Worm (Caenorhabditis elegans) whole organism, young adult: ENCODE measurements around the gene fbxa-112.

Experiments
- K11D2.4 ChIP-seq: fragments of 200-800 bp; sonication (Bioruptor generic); IDR thresholded peaks from 2 replicates; pipeline ENCODE4 v1.3.6; 2022; ENCODE audit warnings: missing genetic modification reagents, missing genetic modification characterization, missing compliant biosample characterization
- ZK185.1 ChIP-seq: sonication (generic microtip); optimal IDR thresholded peaks from 2 replicates; lab custom pipeline; 2016; ENCODE audit warnings: mild to moderate bottlenecking, missing genetic modification characterization, missing compliant biosample characterization; ENCODE audit not compliant: poor library complexity, severe bottlenecking
- athp-1 ChIP-seq: sonication (generic microtip); optimal IDR thresholded peaks from 2 replicates; lab custom pipeline; 2017; ENCODE audit warnings: mild to moderate bottlenecking, missing genetic modification characterization, missing compliant biosample characterization
- ccch-3 ChIP-seq: fragments of 200-800 bp; sonication (Bioruptor generic); optimal IDR thresholded peaks from 2 replicates; lab custom pipeline; 2018; ENCODE audit warnings: mild to moderate bottlenecking, missing genetic modification characterization, missing compliant biosample characterization
- ceh-40 ChIP-seq: fragments of 200-800 bp; sonication (Bioruptor generic); IDR thresholded peaks from 2 replicates; pipeline ENCODE4 v1.3.6; 2022; ENCODE audit warnings: missing genetic modification characterization, missing compliant biosample characterization
- ceh-58 ChIP-seq: fragments of 200-800 bp; sonication (Bioruptor generic); IDR thresholded peaks from 2 replicates; pipeline ENCODE4 v1.3.6; 2022; ENCODE audit warnings: missing genetic modification characterization, missing compliant biosample characterization
- die-1 ChIP-seq: sonication (generic microtip); optimal IDR thresholded peaks from 2 replicates; lab custom pipeline; 2016; ENCODE audit warnings: missing genotype, mild to moderate bottlenecking, missing genetic modification characterization, missing compliant biosample characterization
- egl-18 ChIP-seq: fragments of 200-800 bp; sonication (Bioruptor generic); IDR thresholded peaks from 2 replicates; pipeline ENCODE4 v1.3.6; 2022; ENCODE audit warnings: missing genetic modification reagents, missing genetic modification characterization, missing compliant biosample characterization
- egl-44 ChIP-seq: fragments of 200-800 bp; sonication (Bioruptor generic); IDR thresholded peaks from 2 replicates; pipeline ENCODE4 v1.3.6; 2022; ENCODE audit warnings: missing genetic modification reagents, missing genetic modification characterization, missing compliant biosample characterization
- hlh-12 ChIP-seq: sonication (generic microtip); optimal IDR thresholded peaks from 2 replicates; lab custom pipeline; 2016; ENCODE audit warnings: missing genetic modification characterization, missing compliant biosample characterization
- lir-1 ChIP-seq: fragments of 200-800 bp; sonication (Bioruptor generic); conservative IDR thresholded peaks from 2 replicates; pipeline ENCODE4 v1.3.6; 2022; ENCODE audit warnings: missing genetic modification reagents, missing genetic modification characterization, missing compliant biosample characterization
- lsy-27 ChIP-seq: sonication (generic microtip); optimal IDR thresholded peaks from 2 replicates; lab custom pipeline; 2017; ENCODE audit warnings: missing genetic modification characterization, mild to moderate bottlenecking, missing compliant biosample characterization, antibody characterized with exemption, missing genotype, borderline replicate concordance; ENCODE audit not compliant: insufficient read depth
- mel-28 ChIP-seq: sonication (generic microtip); optimal IDR thresholded peaks from 2 replicates; lab custom pipeline; 2016; ENCODE audit warnings: borderline replicate concordance, mild to moderate bottlenecking, missing genetic modification characterization, missing compliant biosample characterization
- nfyb-1 ChIP-seq: fragments of 200-800 bp; sonication (Bioruptor generic); IDR thresholded peaks from 2 replicates; pipeline ENCODE4 v1.3.6; 2022; ENCODE audit warnings: missing genetic modification reagents, missing genetic modification characterization, missing compliant biosample characterization
- pha-4 ChIP-seq: fragments of 150-350 bp; sonication (generic microtip); optimal IDR thresholded peaks from 2 replicates; lab custom pipeline; 2014; ENCODE audit warnings: missing biosample characterization, missing genetic modification reagents, missing genetic modification characterization
- somi-1 ChIP-seq: fragments of 200-800 bp; sonication (Bioruptor generic); optimal IDR thresholded peaks from 2 replicates; lab custom pipeline; 2018; ENCODE audit warnings: mild to moderate bottlenecking, missing genetic modification characterization, missing compliant biosample characterization
- zfh-2 ChIP-seq: fragments of 200-800 bp; sonication (Bioruptor generic); conservative IDR thresholded peaks from 2 replicates; pipeline ENCODE4 v1.3.6; 2022; ENCODE audit warnings: missing genetic modification reagents, missing genetic modification characterization, missing compliant biosample characterization
- ztf-18 ChIP-seq: sonication (generic microtip); optimal IDR thresholded peaks from 2 replicates; lab custom pipeline; 2016; ENCODE audit warnings: missing genotype, mild to moderate bottlenecking, missing genetic modification characterization, missing compliant biosample characterization
- ztf-22 ChIP-seq: fragments of 200-800 bp; sonication (Bioruptor generic); optimal IDR thresholded peaks from 2 replicates; lab custom pipeline; 2018; ENCODE audit warnings: mild to moderate bottlenecking, missing genetic modification characterization, moderate library complexity, missing compliant biosample characterization
- ztf-26 ChIP-seq: sonication (generic microtip); optimal IDR thresholded peaks from 2 replicates; lab custom pipeline; 2017; ENCODE audit warnings: missing genetic modification characterization, missing compliant biosample characterization
- ztf-3 ChIP-seq: fragments of 200-800 bp; sonication (Bioruptor generic); optimal IDR thresholded peaks from 2 replicates; lab custom pipeline; 2018; ENCODE audit warnings: mild to moderate bottlenecking, missing genetic modification characterization, missing compliant biosample characterization

fbxa-112 gene

DNA sequence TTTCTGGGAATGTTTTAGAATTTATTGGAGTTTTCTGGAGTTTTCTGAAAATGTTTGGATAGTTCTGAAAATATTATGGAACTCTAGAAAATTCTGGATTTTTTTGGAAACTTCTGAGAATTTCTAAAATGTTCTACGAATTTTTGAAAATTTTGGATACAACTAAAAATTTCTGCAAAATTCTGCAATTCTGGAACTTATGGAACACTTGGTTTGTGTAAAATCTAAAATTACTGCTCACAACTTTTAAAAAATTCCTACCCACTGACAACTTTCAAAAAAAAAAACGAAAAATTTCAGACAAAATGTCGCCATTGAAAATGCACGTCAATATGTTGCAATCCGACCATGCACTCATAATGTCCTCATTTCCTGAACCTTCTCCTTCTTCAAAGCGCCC is 43.3 kb downstream of the fbxa-112 start, which contains the start of gene nhr-262 (continued):
- TF ChIP-seq egl-44 (GFP tag; lab: Robert Waterston, UW) = no peak
- no peak for TF ChIP-seq pha-4 (tag; lab: Kevin White, UChicago)

DNA sequence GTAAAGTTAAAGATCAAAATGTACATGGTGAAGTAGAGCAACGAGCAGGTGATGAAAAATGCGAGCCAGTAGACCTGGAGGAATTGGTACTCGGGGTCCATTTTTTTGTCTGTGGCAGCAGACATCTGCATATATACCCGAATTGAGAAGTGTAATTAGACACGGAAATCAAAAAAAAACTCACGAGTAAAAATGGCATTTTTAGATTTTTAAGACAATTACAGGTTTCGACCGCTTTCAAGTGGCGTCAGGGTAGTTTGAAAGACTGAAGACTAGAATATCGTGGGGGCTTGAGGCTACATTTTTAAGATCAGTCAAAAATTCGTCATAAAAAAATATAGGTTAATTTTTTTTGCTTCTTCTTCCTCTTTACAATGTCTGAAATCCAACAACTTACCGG is 45.2 kb downstream of the fbxa-112 start, which contains the start of gene srd-68:
srd-68 (minus strand) TSS at position 101 of the 400 bp plus-strand sequence.
- TF ChIP-seq ceh-40 (no peak), somi-1 (no peak), ccch-3 (GFP tag; lab: Kevin White, UChicago) (no peak), ztf-26 (no peak), die-1 (tag; lab: Kevin White, UChicago) (no peak), hlh-12 (no peak), K11D2.4 (GFP tag; lab: Robert Waterston, UW) (no peak), ztf-3 (GFP tag; lab: Kevin White, UChicago) (no peak), nfyb-1 (GFP tag; lab: Robert Waterston, UW) (no peak), mel-28 (no peak), zfh-2 (no peak), lir-1 (no peak), athp-1 (no peak), lsy-27 (no peak), ztf-22 (GFP tag; lab: Kevin White, UChicago) (no peak), ztf-18 (tag; lab: Kevin White, UChicago) (no peak), ceh-58 (GFP tag; lab: Robert Waterston, UW) (no peak)

DNA sequence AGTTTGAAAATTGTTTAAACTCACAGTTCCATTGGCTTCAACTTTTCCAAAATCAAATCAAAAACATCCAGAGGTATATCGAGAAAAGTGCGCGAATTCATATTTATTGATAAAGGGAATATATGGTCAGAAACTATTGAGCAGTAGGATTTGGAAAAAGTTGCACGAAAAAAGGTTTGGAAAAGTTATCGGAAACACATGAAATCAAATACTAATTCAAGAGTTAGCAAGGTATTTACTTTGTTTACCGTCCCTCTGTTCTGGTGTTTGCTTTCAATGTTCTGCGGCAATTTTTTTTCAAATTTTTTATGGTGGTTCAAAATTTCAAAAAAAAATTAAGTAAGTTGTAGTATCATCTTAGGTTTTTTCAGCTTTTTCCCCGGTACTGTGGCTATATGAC is 48.6 kb downstream of the fbxa-112 start, which contains the start of gene fbxa-45:
fbxa-45 (minus strand) TSS at position 101 of the 400 bp plus-strand sequence.
- 0 out of 2 replicates have a peak, but pooled peaks have one; percentile 26 for TF ChIP-seq egl-18
- TF ChIP-seq ZK185.1 (tag; lab: Kevin White, UChicago) = no peak
